Worm (Caenorhabditis elegans) whole organism, L3 larva: Measurements from ENCODE around the gene pgp-11.
A peak's percentile ranks its signal among the peaks of the same experiment; 100 is the strongest.

ENCODE experiments used
- ama-1 ChIP-seq: fragments of 150-350 bp; optimal IDR thresholded peaks from 2 replicates; lab custom pipeline; 2018
- egl-27 ChIP-seq: sonication (generic microtip); optimal IDR thresholded peaks from 4 replicates; lab custom pipeline; 2017; ENCODE audit warnings: missing biosample characterization, missing genetic modification reagents, missing genetic modification characterization
- fos-1 ChIP-seq: fragments of 150-350 bp; optimal IDR thresholded peaks from 2 replicates; lab custom pipeline; 2014; ENCODE audit warnings: missing biosample characterization, missing genetic modification characterization
- hmg-11 ChIP-seq: sonication (generic microtip); optimal IDR thresholded peaks from 2 replicates; lab custom pipeline; 2016; ENCODE audit warnings: missing genetic modification characterization, missing compliant biosample characterization
- lin-15B ChIP-seq: fragments of 150-350 bp; optimal IDR thresholded peaks from 2 replicates; lab custom pipeline; 2014; ENCODE audit warnings: missing biosample characterization, missing genetic modification characterization
- nhr-23 ChIP-seq: fragments of 150-350 bp; optimal IDR thresholded peaks from 2 replicates; lab custom pipeline; 2014; ENCODE audit warnings: missing biosample characterization, missing genetic modification reagents, missing genetic modification characterization
- nhr-237 ChIP-seq: fragments of 150-350 bp; optimal IDR thresholded peaks from 2 replicates; lab custom pipeline; 2014; ENCODE audit warnings: missing biosample characterization, missing genetic modification characterization
- unc-62 ChIP-seq: fragments of 150-350 bp; sonication (generic microtip); optimal IDR thresholded peaks from 4 replicates; lab custom pipeline; 2014; ENCODE audit warnings: missing biosample characterization, missing genetic modification reagents, missing genetic modification characterization
- ztf-11 ChIP-seq: fragments of 150-350 bp; optimal IDR thresholded peaks from 2 replicates; lab custom pipeline; 2014; ENCODE audit warnings: missing biosample characterization, missing genetic modification characterization

DNA sequence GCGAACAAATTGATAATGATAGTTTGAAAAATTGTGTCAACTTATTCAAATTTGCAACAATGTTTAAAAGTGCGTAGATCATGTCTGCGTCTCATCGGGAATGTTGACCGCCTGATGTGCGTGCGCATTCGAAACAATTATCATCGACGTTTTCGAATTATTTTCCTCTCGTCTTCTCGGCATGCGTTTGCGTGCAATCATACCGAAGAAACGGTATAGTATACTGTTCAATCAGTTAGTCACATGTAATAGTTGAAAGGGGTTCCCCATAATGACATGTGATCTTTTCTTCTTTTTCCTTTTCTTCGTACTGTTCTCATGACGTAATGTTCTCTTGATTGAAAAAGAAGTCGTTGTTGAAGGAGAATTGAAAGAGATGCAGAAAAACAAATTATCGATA is 12.7 kb upstream of the pgp-11 start:
- no peak for TF ChIP-seq egl-27 (tag; lab: Kevin White, UChicago)
- TF ChIP-seq hmg-11: no peak
- TF ChIP-seq nhr-23: peak; percentile 96
- TF ChIP-seq lin-15B: no peak
- peak; percentile 57 for TF ChIP-seq ama-1
- TF ChIP-seq ztf-11 (tag; lab: Kevin White, UChicago): no peak
- TF ChIP-seq nhr-237 (tag; lab: Kevin White, UChicago): no peak
- TF ChIP-seq fos-1 (tag; lab: Kevin White, UChicago): no peak
- TF ChIP-seq unc-62 (GFP tag; lab: Kevin White, UChicago): no peak
